Worm (Caenorhabditis elegans) whole organism, L3 larva: ENCODE measurements around the gene C17C3.15.

Experiments
- egl-5 ChIP-seq: fragments of 150-350 bp; optimal IDR thresholded peaks from 2 replicates; lab custom pipeline; 2017; ENCODE audit warnings: missing biosample characterization, missing genetic modification reagents, missing genetic modification characterization, inconsistent platforms
- fkh-10 ChIP-seq: sonication (generic microtip); optimal IDR thresholded peaks from 2 replicates; lab custom pipeline; 2017; ENCODE audit warnings: missing biosample characterization, missing genetic modification reagents, missing genetic modification characterization
- nhr-237 ChIP-seq: fragments of 150-350 bp; optimal IDR thresholded peaks from 2 replicates; lab custom pipeline; 2014; ENCODE audit warnings: missing biosample characterization, missing genetic modification characterization
- nhr-77 ChIP-seq: fragments of 150-350 bp; optimal IDR thresholded peaks from 2 replicates; lab custom pipeline; 2014; ENCODE audit warnings: missing biosample characterization, missing genetic modification characterization
- skn-1 ChIP-seq: fragments of 150-350 bp; optimal IDR thresholded peaks from 2 replicates; lab custom pipeline; 2014; ENCODE audit warnings: missing biosample characterization, missing genetic modification characterization

DNA sequence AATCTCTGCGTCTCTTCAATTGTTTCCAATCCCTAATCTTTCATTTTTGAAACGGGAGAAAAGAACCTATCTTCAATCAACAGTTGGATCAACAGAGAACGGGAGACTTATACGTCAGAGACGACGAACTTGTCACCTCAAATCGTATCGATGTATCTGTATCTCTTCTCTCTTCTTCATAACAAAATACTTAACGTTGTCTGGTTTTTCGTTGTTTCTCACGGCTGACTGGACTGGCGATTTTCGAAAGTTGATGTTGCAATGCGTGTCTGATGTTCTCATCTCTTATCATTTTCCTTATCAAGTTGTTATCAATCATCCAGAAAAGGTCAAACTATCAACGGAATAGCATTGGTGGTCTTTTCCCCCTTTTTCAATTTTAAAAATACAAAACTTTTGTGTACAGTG is 35.1 kb downstream of the C17C3.15 start:
- peak; percentile 22 for TF ChIP-seq nhr-77
- TF ChIP-seq egl-5 (tag; lab: Kevin White, UChicago), result no peak
- TF ChIP-seq nhr-237, result no peak
- no peak for TF ChIP-seq fkh-10 (GFP tag; lab: Kevin White, UChicago)
- no peak for TF ChIP-seq skn-1 (tag; lab: Kevin White, UChicago)
